Worm (Caenorhabditis elegans) whole organism, L1 larva: ENCODE data around the gene pnc-2.
A peak's percentile ranks its signal among the peaks of the same experiment; 100 is the strongest.

Experiments
- C16A3.4 ChIP-seq: fragments of 150-350 bp; optimal IDR thresholded peaks from 2 replicates; lab custom pipeline; 2014; ENCODE audit warnings: missing biosample characterization, missing genetic modification characterization
- ama-1 ChIP-seq: fragments of 150-350 bp; optimal IDR thresholded peaks from 2 replicates; lab custom pipeline; 2014
- blmp-1 ChIP-seq: fragments of 150-350 bp; optimal IDR thresholded peaks from 2 replicates; lab custom pipeline; 2014; ENCODE audit warnings: missing biosample characterization, missing genetic modification characterization
- ceh-63 ChIP-seq: fragments of 200-800 bp; sonication (Bioruptor generic); optimal IDR thresholded peaks from 2 replicates; lab custom pipeline; 2018; ENCODE audit warnings: mild to moderate bottlenecking, missing genetic modification characterization, missing compliant biosample characterization
- ceh-88 ChIP-seq: fragments of 200-800 bp; sonication (Bioruptor generic); IDR thresholded peaks from 2 replicates; pipeline ENCODE4 v1.3.6; 2022; ENCODE audit warnings: missing genetic modification characterization, missing compliant biosample characterization
- elt-3 ChIP-seq, 6 experiments: fragments of 150-350 bp in 1 of 6; sonication (generic microtip); optimal IDR thresholded peaks; 2 replicates each; lab custom pipeline; 2017 to 2018; ENCODE audit warnings: missing biosample characterization in 6 of 6, missing genetic modification characterization in 6 of 6, inconsistent platforms in 1 of 6
- hpl-2 ChIP-seq: fragments of 150-350 bp; optimal IDR thresholded peaks from 2 replicates; lab custom pipeline; 2014; ENCODE audit warnings: missing biosample characterization, missing genetic modification reagents, missing genetic modification characterization
- lin-13 ChIP-seq: fragments of 150-350 bp; optimal IDR thresholded peaks from 2 replicates; lab custom pipeline; 2014; ENCODE audit warnings: missing biosample characterization, missing genetic modification reagents, missing genetic modification characterization
- mef-2 ChIP-seq: fragments of 150-350 bp; optimal IDR thresholded peaks from 2 replicates; lab custom pipeline; 2014; ENCODE audit warnings: missing biosample characterization, missing genetic modification characterization
- mep-1 ChIP-seq: fragments of 150-350 bp; optimal IDR thresholded peaks from 2 replicates; lab custom pipeline; 2014; ENCODE audit warnings: missing biosample characterization, missing genetic modification characterization
- pag-3 ChIP-seq: sonication (generic microtip); optimal IDR thresholded peaks from 2 replicates; lab custom pipeline; 2017; ENCODE audit warnings: missing genetic modification characterization, mild to moderate bottlenecking, missing compliant biosample characterization, antibody characterized with exemption, borderline replicate concordance; ENCODE audit not compliant: insufficient read depth
- snpc-4 ChIP-seq: fragments of 150-350 bp; optimal IDR thresholded peaks from 2 replicates; lab custom pipeline; 2014; ENCODE audit warnings: missing biosample characterization, missing genetic modification characterization
- ztf-11 ChIP-seq, 2 experiments: sonication (generic microtip); optimal IDR thresholded peaks; 2 replicates each; lab custom pipeline; 2016 to 2017; ENCODE audit warnings: missing genetic modification characterization in 2 of 2, missing biosample characterization in 1 of 2, missing compliant biosample characterization in 1 of 2

- TF ChIP-seq snpc-4 (tag; lab: Kevin White, UChicago) (no peak), mep-1 (tag; lab: Kevin White, UChicago) (peak; percentile 57), lin-13 (no peak), ceh-88 (GFP tag; lab: Robert Waterston, UW) (no peak), pag-3 (tag; lab: Kevin White, UChicago) (peak; percentile 86), blmp-1 (tag; lab: Kevin White, UChicago) (peak; percentile 89), hpl-2 (GFP tag; lab: Kevin White, UChicago) (no peak), ama-1 (no peak), C16A3.4 (no peak), mef-2 (tag; lab: Kevin White, UChicago) (no peak), elt-3 (tag; optimal IDR thresholded peaks at IDR 0.05; lab: Kevin White, UChicago) (peak in 5 of 6 experiments; percentile 47 to 90 (median 73)), ztf-11 (tag; optimal IDR thresholded peaks at IDR 0.05; lab: Kevin White, UChicago) (no peak), ceh-63 (GFP tag; lab: Kevin White, UChicago) (no peak)
Observed at ce11 chrIV:14869844-14870433, 39.5 kb downstream of the pnc-2 start.
